Worm (Caenorhabditis elegans) whole organism, mixed stage, embryonic: ENCODE results near the gene Y45F3A.4.

ENCODE experiments used
- blmp-1 ChIP-seq: fragments of 150-350 bp; optimal IDR thresholded peaks from 2 replicates; lab custom pipeline; 2014; ENCODE audit warnings: missing biosample characterization, missing genetic modification characterization
- ceh-39 ChIP-seq: fragments of 150-350 bp; optimal IDR thresholded peaks from 2 replicates; lab custom pipeline; 2014; ENCODE audit warnings: missing biosample characterization, missing genetic modification characterization
- ces-1 ChIP-seq: fragments of 150-350 bp; optimal IDR thresholded peaks from 2 replicates; lab custom pipeline; 2014; ENCODE audit warnings: missing biosample characterization, missing genetic modification reagents, missing genetic modification characterization
- nhr-12 ChIP-seq: fragments of 150-350 bp; optimal IDR thresholded peaks from 2 replicates; lab custom pipeline; 2014; ENCODE audit warnings: missing biosample characterization, missing genetic modification characterization
- pha-4 ChIP-seq: fragments of 150-350 bp; optimal IDR thresholded peaks from 2 replicates; lab custom pipeline; 2018; ENCODE audit warnings: missing biosample characterization, missing genetic modification reagents, missing genetic modification characterization
- sem-2 ChIP-seq: fragments of 200-800 bp; sonication (Bioruptor generic); optimal IDR thresholded peaks from 2 replicates; lab custom pipeline; 2018; ENCODE audit warnings: mild to moderate bottlenecking, missing genetic modification characterization, missing compliant biosample characterization
- snpc-4 ChIP-seq: fragments of 150-350 bp; optimal IDR thresholded peaks from 2 replicates; lab custom pipeline; 2014; ENCODE audit warnings: missing biosample characterization, missing genetic modification characterization
- unc-39 ChIP-seq: fragments of 150-350 bp; optimal IDR thresholded peaks from 2 replicates; lab custom pipeline; 2014; ENCODE audit warnings: missing biosample characterization, missing genetic modification characterization
- unc-62 ChIP-seq: fragments of 150-350 bp; optimal IDR thresholded peaks from 2 replicates; lab custom pipeline; 2014; ENCODE audit warnings: missing biosample characterization, missing genetic modification reagents, missing genetic modification characterization
- ztf-11 ChIP-seq: fragments of 150-350 bp; optimal IDR thresholded peaks from 2 replicates; lab custom pipeline; 2014; ENCODE audit warnings: missing biosample characterization, missing genetic modification characterization

DNA sequence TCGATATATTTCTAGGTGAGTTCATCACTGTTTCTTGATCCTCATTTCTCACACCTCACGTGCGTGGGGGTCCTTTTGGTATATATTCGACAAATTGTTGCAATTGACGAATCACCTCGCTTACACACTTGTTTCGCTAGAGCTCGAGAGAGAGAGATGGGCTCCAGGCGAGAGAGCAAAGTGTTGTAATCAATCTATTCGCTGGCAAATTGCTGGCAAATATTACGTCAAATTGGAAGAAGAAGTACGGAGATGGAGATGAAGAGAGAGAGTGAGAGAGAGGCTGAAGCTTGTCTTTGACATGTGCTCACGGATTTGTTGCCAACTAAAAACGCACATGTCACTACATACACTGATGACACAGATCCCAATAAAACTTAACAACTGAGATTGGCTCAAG, 49.3 kb downstream of the Y45F3A.4 start:
- TF ChIP-seq ces-1, result no peak
- TF ChIP-seq nhr-12 (tag; lab: Kevin White, UChicago), result no peak
- TF ChIP-seq unc-39 (tag; lab: Kevin White, UChicago), result no peak
- TF ChIP-seq pha-4, result no peak
- no peak for TF ChIP-seq snpc-4 (tag; lab: Kevin White, UChicago)
- TF ChIP-seq unc-62 (GFP tag; lab: Kevin White, UChicago), result peak; percentile 96
- TF ChIP-seq ceh-39 (tag; lab: Kevin White, UChicago), result no peak
- TF ChIP-seq ztf-11 (tag; lab: Kevin White, UChicago), result no peak
- TF ChIP-seq sem-2 (GFP tag; lab: Kevin White, UChicago), result no peak
- TF ChIP-seq blmp-1 (tag; lab: Kevin White, UChicago), result no peak
